Fruit fly (Drosophila melanogaster) whole organism: Measurements from ENCODE around the gene CG15601.

Source experiments
- CG8478 ChIP-seq: fragments of >200 bp; optimal IDR thresholded peaks from 2 replicates; lab custom pipeline; 2018; ENCODE audit warnings: inconsistent platforms
- Dll ChIP-seq: fragments of >200 bp; optimal IDR thresholded peaks from 2 replicates; lab custom pipeline; 2017
- EcR ChIP-seq, 2 experiments: fragments of >200 bp; optimal IDR thresholded peaks; 2 replicates each; lab custom pipeline; 2017; ENCODE audit warnings: missing biosample characterization in 2 of 2, missing genetic modification characterization in 2 of 2, missing genetic modification reagents in 2 of 2
- pan ChIP-seq: fragments of >200 bp; optimal IDR thresholded peaks from 2 replicates; lab custom pipeline; 2017
- psq ChIP-seq: fragments of >200 bp; optimal IDR thresholded peaks from 2 replicates; lab custom pipeline; 2017
- usp ChIP-seq: fragments of >200 bp; optimal IDR thresholded peaks from 2 replicates; lab custom pipeline; 2017; ENCODE audit warnings: missing biosample characterization, missing genetic modification characterization, mixed read lengths

Gene CG15601

DNA sequence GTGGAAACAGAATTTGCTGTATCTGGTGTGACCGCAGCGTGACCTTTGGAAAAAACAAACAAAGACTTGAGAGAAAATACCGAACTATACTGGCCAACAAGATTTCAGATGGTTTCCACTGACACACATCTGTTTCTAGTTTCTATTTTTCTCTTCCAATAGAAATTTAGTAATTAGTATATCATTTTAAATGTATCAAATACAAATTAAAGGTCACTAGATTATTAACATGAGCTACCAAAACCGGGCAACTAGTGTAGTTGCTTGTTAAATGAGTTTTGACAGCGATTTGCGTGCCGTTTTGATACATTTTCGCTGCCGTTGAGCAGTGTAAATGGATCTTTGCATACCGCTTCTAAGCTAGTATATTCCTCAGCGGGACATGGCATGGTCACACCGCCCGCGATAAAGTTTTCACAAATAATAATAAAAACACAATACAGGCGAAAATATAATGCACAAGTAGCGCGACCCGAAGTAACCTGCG lies 6.7 kb upstream of the CG15601 start, which contains the start of the genes Pis and Hap40:
Gene Pis, minus strand, starts transcription at position 51 of the 487 bp plus-strand sequence.
Gene Hap40, plus strand, starts transcription at position 406 of the 487 bp plus-strand sequence.
- no peak for TF ChIP-seq psq
- no peak for TF ChIP-seq EcR (GFP tag; optimal IDR thresholded peaks at IDR 0.05; lab: Kevin White, UChicago)
- no peak for TF ChIP-seq usp (GFP tag; lab: Kevin White, UChicago)
- TF ChIP-seq CG8478 (lab: Kevin White, UChicago), result no peak

DNA sequence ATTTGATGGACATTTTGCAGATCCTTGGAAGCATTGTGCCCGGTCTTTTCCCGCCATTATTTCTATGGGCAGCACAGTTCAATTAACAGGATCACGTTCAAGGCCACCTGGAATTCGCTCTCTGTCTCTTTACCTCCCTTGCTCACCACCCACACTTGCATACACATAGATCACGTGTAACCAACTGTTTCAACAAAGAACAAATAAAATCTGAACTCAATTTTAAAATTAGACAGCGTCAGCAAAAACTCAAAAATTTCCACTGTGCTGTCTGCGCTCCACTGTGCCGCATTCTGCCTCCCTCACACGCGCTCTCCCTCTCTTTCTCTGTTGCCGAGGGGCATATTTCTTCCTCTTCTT lies 843 bp upstream of the CG15601 start:
- TF ChIP-seq EcR (GFP tag; optimal IDR thresholded peaks at IDR 0.05; lab: Kevin White, UChicago) (no peak), Dll (lab: Kevin White, UChicago) (no peak), pan (lab: Kevin White, UChicago) (no peak), usp (GFP tag; lab: Kevin White, UChicago) (no peak), CG8478 (lab: Kevin White, UChicago) (no peak), psq (no peak)

DNA sequence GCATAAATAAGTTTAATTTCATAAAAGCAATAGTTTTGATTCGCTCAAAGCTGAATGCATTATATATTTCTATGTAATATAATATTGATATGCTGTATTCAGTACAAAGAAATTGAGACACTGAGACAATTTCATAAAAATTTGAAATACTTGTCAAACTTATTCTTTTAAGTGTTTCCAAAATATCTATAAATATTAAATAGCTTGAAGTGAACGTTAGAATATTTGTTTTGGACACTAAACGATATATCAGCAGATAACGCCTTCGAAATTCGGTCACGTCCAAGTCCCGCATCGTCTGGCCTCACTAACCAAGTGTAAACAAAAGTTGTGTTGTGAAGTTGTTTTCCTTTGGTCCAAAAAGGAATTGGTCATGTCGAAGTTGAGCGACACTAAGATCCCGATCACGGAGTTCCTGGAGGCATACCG lies 318 bp downstream of the CG15601 start:
- no peak for TF ChIP-seq Dll (lab: Kevin White, UChicago)
- no peak for TF ChIP-seq CG8478 (lab: Kevin White, UChicago)
- TF ChIP-seq EcR (GFP tag; optimal IDR thresholded peaks at IDR 0.05; lab: Kevin White, UChicago), result no peak
- TF ChIP-seq pan (lab: Kevin White, UChicago), result no peak
- TF ChIP-seq usp (GFP tag; lab: Kevin White, UChicago), result no peak
- TF ChIP-seq psq, result no peak

dm6 chrX:15712409-15712808 lies 2.0 kb downstream of the CG15601 start, which contains the start of gene HUWE1:
Gene HUWE1 (plus strand): TSS chrX:15712628.
- TF ChIP-seq CG8478 (lab: Kevin White, UChicago) (no peak), EcR (GFP tag; optimal IDR thresholded peaks at IDR 0.05; lab: Kevin White, UChicago) (no peak), psq (no peak), pan (lab: Kevin White, UChicago) (no peak), usp (GFP tag; lab: Kevin White, UChicago) (no peak), Dll (lab: Kevin White, UChicago) (no peak)

- TF ChIP-seq EcR (GFP tag; optimal IDR thresholded peaks at IDR 0.05; lab: Kevin White, UChicago) (no peak), Dll (lab: Kevin White, UChicago) (no peak), CG8478 (lab: Kevin White, UChicago) (no peak), psq (no peak), pan (lab: Kevin White, UChicago) (no peak), usp (GFP tag; lab: Kevin White, UChicago) (no peak)
Measured at dm6 chrX:15731968-15732367, 21.5 kb downstream of the CG15601 start, which contains the start of gene CG8191. Gene CG8191 (plus strand): TSS chrX:15732178.

DNA sequence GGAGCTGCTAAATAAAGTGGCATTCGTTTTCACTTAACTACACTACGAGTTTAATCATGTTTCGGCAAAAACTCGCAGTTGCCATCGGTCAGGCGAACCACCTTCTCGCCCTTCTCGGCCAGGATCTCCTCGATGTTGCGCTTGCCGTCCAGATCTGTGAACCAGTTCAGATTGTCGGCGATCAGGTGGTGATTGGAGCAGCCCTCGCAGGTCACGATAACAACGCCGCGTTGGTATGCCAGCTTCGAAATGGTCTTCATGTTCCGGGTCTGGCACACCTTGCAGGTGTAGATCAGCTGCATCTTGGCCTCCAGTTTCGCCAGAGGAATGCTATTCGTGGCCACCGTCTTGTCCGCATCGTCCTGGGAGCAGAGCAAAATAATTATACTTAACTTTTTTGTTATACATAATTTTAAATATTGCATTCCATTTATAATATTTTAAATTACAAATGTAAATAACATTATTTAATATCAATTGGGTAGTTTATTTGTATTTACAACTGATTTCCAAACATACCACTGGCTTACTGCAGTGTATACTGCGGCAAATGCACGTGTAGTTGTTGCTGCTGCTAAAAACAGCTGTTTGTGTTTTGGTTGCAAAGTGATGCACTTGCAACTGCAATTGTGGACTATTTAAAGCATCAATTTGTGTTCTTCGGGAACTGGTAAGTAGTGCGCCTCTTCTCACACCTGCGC lies 22.9 kb downstream of the CG15601 start:
- TF ChIP-seq pan (lab: Kevin White, UChicago) (no peak), usp (GFP tag; lab: Kevin White, UChicago) (no peak), psq (no peak), EcR (GFP tag; optimal IDR thresholded peaks at IDR 0.05; lab: Kevin White, UChicago) (no peak), Dll (lab: Kevin White, UChicago) (no peak), CG8478 (lab: Kevin White, UChicago) (no peak)

DNA sequence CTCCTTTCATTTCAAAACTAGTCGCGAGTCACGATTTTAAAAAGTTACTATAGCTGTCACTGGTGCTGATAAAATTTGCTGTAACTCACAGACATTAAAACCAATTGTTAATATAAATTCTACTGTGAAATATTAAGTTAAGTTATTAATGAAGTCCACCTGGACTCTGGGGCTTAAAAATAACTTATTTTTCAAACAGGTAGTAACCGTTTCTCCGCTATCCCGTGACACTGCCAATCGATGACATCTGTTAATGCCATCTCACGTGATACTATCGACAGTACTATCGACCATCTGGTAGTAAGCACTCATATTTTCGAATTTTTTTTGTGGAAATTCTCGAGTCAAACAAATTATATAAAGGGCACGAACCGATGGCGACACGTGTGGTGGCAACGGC lies 23.5 kb downstream of the CG15601 start, which contains the start of the genes CG12379 and MagR:
Gene CG12379, minus strand, starts transcription at position 2 of the 400 bp plus-strand sequence.
Gene MagR, plus strand, starts transcription at position 276 of the 400 bp plus-strand sequence.
- TF ChIP-seq pan (lab: Kevin White, UChicago), result no peak
- TF ChIP-seq CG8478 (lab: Kevin White, UChicago), result no peak
- no peak for TF ChIP-seq usp (GFP tag; lab: Kevin White, UChicago)
- TF ChIP-seq Dll (lab: Kevin White, UChicago), result no peak
- TF ChIP-seq psq, result no peak
- no peak for TF ChIP-seq EcR (GFP tag; optimal IDR thresholded peaks at IDR 0.05; lab: Kevin White, UChicago)

DNA sequence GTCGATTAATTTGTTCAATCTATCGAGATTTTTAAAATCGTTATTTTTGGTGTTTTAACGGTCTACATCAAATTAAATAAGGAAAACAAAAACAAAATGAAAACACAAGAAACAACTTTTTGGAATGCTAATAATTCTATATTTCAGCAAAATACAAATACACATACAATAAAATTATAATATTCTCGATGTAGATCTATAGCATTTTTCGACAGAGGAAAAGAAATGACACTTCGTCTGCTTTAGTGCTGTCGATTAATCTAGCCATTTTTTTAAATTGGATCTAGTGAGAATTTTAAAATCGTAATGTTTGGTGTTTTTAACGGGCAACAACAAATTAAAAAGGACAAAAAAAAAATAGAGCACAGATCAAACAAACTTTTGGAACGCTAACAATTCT lies 26.7 kb downstream of the CG15601 start, which contains the start of gene Arp6:
Gene Arp6, minus strand, starts transcription at position 11 of the 400 bp plus-strand sequence.
- no peak for TF ChIP-seq pan (lab: Kevin White, UChicago)

DNA sequence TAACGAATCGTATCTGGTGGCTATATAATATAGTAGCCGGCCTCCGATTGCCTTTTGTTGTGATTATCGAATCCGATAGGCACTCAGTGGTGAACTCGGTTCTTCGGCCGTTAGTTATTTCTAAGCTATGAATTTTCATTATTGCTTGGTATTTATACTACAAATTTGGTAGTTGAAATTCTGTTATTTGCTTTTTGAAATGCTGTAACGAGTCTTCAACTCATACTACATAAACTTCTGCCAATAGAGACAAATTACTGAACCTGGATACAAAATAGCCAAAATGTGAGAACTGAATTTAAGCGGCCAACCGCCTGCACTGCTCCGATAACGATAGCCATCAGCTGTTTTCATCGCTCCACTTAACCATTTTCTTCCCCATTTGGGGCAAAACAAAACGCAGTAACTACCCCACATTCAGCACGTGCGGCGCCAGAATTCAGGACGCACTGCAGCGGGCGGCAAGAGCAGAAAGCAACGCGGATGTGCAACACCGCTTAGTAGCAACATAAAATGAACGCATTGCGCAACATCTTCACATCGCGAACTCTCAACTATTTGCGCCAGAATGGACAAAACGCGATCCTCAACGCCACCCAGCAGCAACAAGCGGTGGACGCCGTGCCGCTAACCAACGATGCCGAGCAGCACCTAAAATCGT lies 28.6 kb downstream of the CG15601 start, which contains the start of the genes CG11679 and CG8206:
Gene CG11679, minus strand, starts transcription at position 65 of the 661 bp plus-strand sequence.
Gene CG8206, plus strand, starts transcription at position 341 of the 661 bp plus-strand sequence.
- no peak for TF ChIP-seq usp (GFP tag; lab: Kevin White, UChicago)
- no peak for TF ChIP-seq pan (lab: Kevin White, UChicago)
- no peak for TF ChIP-seq psq

dm6 chrX:15740288-15740726 lies 29.9 kb downstream of the CG15601 start:
- TF ChIP-seq pan (lab: Kevin White, UChicago) (no peak), psq (no peak), Dll (lab: Kevin White, UChicago) (no peak), CG8478 (lab: Kevin White, UChicago) (no peak), usp (GFP tag; lab: Kevin White, UChicago) (no peak), EcR (GFP tag; optimal IDR thresholded peaks at IDR 0.05; lab: Kevin White, UChicago) (no peak)

DNA sequence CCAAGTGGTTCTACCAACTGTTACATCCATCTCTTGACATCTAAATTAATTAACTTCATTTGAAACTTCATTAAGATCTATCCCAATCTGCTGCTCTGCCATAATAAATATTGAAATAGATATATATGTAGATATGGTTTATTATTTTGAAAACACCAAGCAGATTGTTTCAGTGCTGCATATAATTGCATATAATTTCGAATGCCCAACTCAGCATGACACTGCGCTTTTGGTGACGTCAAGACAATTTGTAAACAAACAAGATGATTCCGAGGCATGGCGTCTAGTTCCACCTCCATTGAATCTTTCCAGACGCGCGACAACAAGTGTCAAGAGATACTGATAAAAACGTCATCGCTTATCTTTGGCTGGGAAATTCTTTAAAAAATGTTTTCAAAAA lies 30.4 kb downstream of the CG15601 start:
- no peak for TF ChIP-seq psq
